Worm (Caenorhabditis elegans) whole organism, L4 larva: Measurements from ENCODE around the gene F14H3.5.
A peak's percentile ranks its signal among the peaks of the same experiment; 100 is the strongest.

Experiments used
- F37D6.2 ChIP-seq: sonication (generic microtip); optimal IDR thresholded peaks from 2 replicates; lab custom pipeline; 2016; ENCODE audit warnings: mild to moderate bottlenecking, missing genetic modification characterization, missing compliant biosample characterization
- F44E2.7 ChIP-seq: fragments of 200-800 bp; sonication (Bioruptor generic); IDR thresholded peaks from 2 replicates; pipeline ENCODE4 v2.1.2; 2022; ENCODE audit warnings: missing genetic modification characterization, missing compliant biosample characterization
- F49E8.2 ChIP-seq: sonication (generic microtip); optimal IDR thresholded peaks from 2 replicates; lab custom pipeline; 2016; ENCODE audit warnings: missing compliant biosample characterization, mild to moderate bottlenecking, missing genetic modification characterization, borderline replicate concordance
- T26A8.4 ChIP-seq: fragments of 200-800 bp; sonication (Bioruptor generic); IDR thresholded peaks from 2 replicates; pipeline ENCODE4 v1.3.6; 2022; ENCODE audit warnings: missing genetic modification characterization, missing compliant biosample characterization
- Y5F2A.4 ChIP-seq: fragments of 200-800 bp; sonication (Bioruptor generic); optimal IDR thresholded peaks from 2 replicates; lab custom pipeline; 2018; ENCODE audit warnings: mild to moderate bottlenecking, missing genetic modification characterization, missing compliant biosample characterization
- aha-1 ChIP-seq: fragments of 150-350 bp; peaks from one replicate; lab custom pipeline; 2014; ENCODE audit warnings: missing biosample characterization, missing genetic modification characterization
- arid-1 ChIP-seq: fragments of 200-800 bp; sonication (Bioruptor generic); conservative IDR thresholded peaks from 2 replicates; pipeline ENCODE4 v1.3.6; 2022; ENCODE audit warnings: missing genetic modification reagents, missing genetic modification characterization, missing compliant biosample characterization
- ceh-20 ChIP-seq: fragments of 200-800 bp; sonication (Bioruptor generic); IDR thresholded peaks from 2 replicates; pipeline ENCODE4 v1.3.6; 2022; ENCODE audit warnings: missing genetic modification reagents, missing genetic modification characterization, missing compliant biosample characterization
- cey-2 ChIP-seq: sonication (generic microtip); optimal IDR thresholded peaks from 3 replicates; lab custom pipeline; 2017; ENCODE audit warnings: missing genetic modification characterization, mild to moderate bottlenecking, missing compliant biosample characterization, antibody characterized with exemption, borderline replicate concordance; ENCODE audit not compliant: insufficient read depth
- daf-16 ChIP-seq, 3 experiments: sonication (generic microtip); optimal IDR thresholded peaks; 2 replicates each; lab custom pipeline; 2016 to 2017; ENCODE audit warnings: missing genetic modification characterization in 3 of 3, missing genetic modification reagents in 3 of 3, mild to moderate bottlenecking in 2 of 3, missing compliant biosample characterization in 2 of 3, missing biosample characterization in 1 of 3, moderate library complexity in 1 of 3
- daf-19 ChIP-seq: fragments of 200-800 bp; sonication (Bioruptor generic); conservative IDR thresholded peaks from 2 replicates; pipeline ENCODE4 v1.3.6; 2022; ENCODE audit warnings: missing genetic modification characterization, missing compliant biosample characterization
- daf-8 ChIP-seq: fragments of 200-800 bp; sonication (Bioruptor generic); IDR thresholded peaks from 2 replicates; pipeline ENCODE4 v1.3.6; 2022; ENCODE audit warnings: missing genetic modification characterization, missing compliant biosample characterization
- dmd-8 ChIP-seq: fragments of 200-800 bp; sonication (Bioruptor generic); IDR thresholded peaks from 2 replicates; pipeline ENCODE4 v1.3.6; 2022; ENCODE audit warnings: missing genetic modification characterization, missing compliant biosample characterization
- dmd-9 ChIP-seq: fragments of 200-800 bp; sonication (Bioruptor generic); IDR thresholded peaks from 2 replicates; pipeline ENCODE4 v1.3.6; 2022; ENCODE audit warnings: missing genetic modification reagents, missing genetic modification characterization, missing compliant biosample characterization
- duxl-1 ChIP-seq: sonication (generic microtip); optimal IDR thresholded peaks from 2 replicates; lab custom pipeline; 2016; ENCODE audit warnings: mild to moderate bottlenecking, missing genetic modification characterization, moderate library complexity, missing compliant biosample characterization; ENCODE audit not compliant: poor library complexity
- egl-27 ChIP-seq: sonication (generic microtip); optimal IDR thresholded peaks from 3 replicates; lab custom pipeline; 2017; ENCODE audit warnings: missing biosample characterization, missing genetic modification reagents, missing genetic modification characterization
- hif-1 ChIP-seq, 2 experiments: sonication (generic microtip); optimal IDR thresholded peaks; 2 replicates each; lab custom pipeline; 2016 to 2017; ENCODE audit warnings: missing compliant biosample characterization in 2 of 2, missing genetic modification characterization in 2 of 2, missing genetic modification reagents in 2 of 2, missing genotype in 2 of 2, mild to moderate bottlenecking in 1 of 2
- hlh-11 ChIP-seq: fragments of 200-800 bp; sonication (Bioruptor generic); optimal IDR thresholded peaks from 2 replicates; lab custom pipeline; 2018; ENCODE audit warnings: mild to moderate bottlenecking, missing genetic modification characterization, missing compliant biosample characterization
- hlh-30 ChIP-seq: sonication (generic microtip); optimal IDR thresholded peaks from 2 replicates; lab custom pipeline; 2017; ENCODE audit warnings: antibody characterized with exemption, mild to moderate bottlenecking, missing genetic modification characterization, missing compliant biosample characterization; ENCODE audit not compliant: insufficient read depth
- hmg-1.1 ChIP-seq: fragments of 200-800 bp; sonication (Bioruptor generic); IDR thresholded peaks from 2 replicates; pipeline ENCODE4 v1.3.6; 2022; ENCODE audit warnings: missing genetic modification reagents, missing genetic modification characterization, missing compliant biosample characterization
- lin-15B ChIP-seq: fragments of 150-350 bp; sonication (generic microtip); optimal IDR thresholded peaks from 3 replicates; lab custom pipeline; 2014; ENCODE audit warnings: missing biosample characterization, missing genetic modification characterization
- lir-3 ChIP-seq: sonication (generic microtip); optimal IDR thresholded peaks from 2 replicates; lab custom pipeline; 2016; ENCODE audit warnings: mild to moderate bottlenecking, missing genetic modification characterization, missing compliant biosample characterization
- lsy-2 ChIP-seq, 2 experiments: fragments of 150-350 bp in 1 of 2; sonication (generic microtip) in 1 of 2; optimal IDR thresholded peaks; 2 replicates each; lab custom pipeline; 2014 to 2017; ENCODE audit warnings: missing biosample characterization in 2 of 2, missing genetic modification characterization in 2 of 2
- mep-1 ChIP-seq: fragments of 150-350 bp; sonication (generic microtip); optimal IDR thresholded peaks from 3 replicates; lab custom pipeline; 2014; ENCODE audit warnings: missing biosample characterization, missing genetic modification characterization
- mxl-3 ChIP-seq: fragments of 200-800 bp; sonication (Bioruptor generic); optimal IDR thresholded peaks from 2 replicates; lab custom pipeline; 2018; ENCODE audit warnings: mild to moderate bottlenecking, missing genetic modification characterization, missing compliant biosample characterization
- nhr-10 ChIP-seq: fragments of 150-350 bp; optimal IDR thresholded peaks from 2 replicates; lab custom pipeline; 2014; ENCODE audit warnings: missing biosample characterization, missing genetic modification characterization
- nhr-11 ChIP-seq: fragments of 150-350 bp; optimal IDR thresholded peaks from 2 replicates; lab custom pipeline; 2014; ENCODE audit warnings: missing biosample characterization, missing genetic modification characterization
- nhr-111 ChIP-seq: fragments of 200-800 bp; sonication (Bioruptor generic); optimal IDR thresholded peaks from 2 replicates; lab custom pipeline; 2018; ENCODE audit warnings: mild to moderate bottlenecking, missing genetic modification characterization, missing compliant biosample characterization
- nhr-41 ChIP-seq: fragments of 200-800 bp; sonication (Bioruptor generic); IDR thresholded peaks from 2 replicates; pipeline ENCODE4 v1.3.6; 2022; ENCODE audit warnings: missing genetic modification reagents, missing genetic modification characterization, missing compliant biosample characterization
- rbr-2 ChIP-seq: sonication (generic microtip); optimal IDR thresholded peaks from 2 replicates; lab custom pipeline; 2016; ENCODE audit warnings: missing genotype, missing genetic modification characterization, missing compliant biosample characterization
- set-16 ChIP-seq: fragments of 200-800 bp; sonication (Bioruptor generic); IDR thresholded peaks from 2 replicates; pipeline ENCODE4 v1.3.6; 2022; ENCODE audit warnings: missing genetic modification reagents, missing genetic modification characterization, missing compliant biosample characterization
- skn-1 ChIP-seq: fragments of 150-350 bp; optimal IDR thresholded peaks from 2 replicates; lab custom pipeline; 2014; ENCODE audit warnings: missing biosample characterization, missing genetic modification characterization
- snpc-1.2 ChIP-seq: fragments of 200-800 bp; sonication (Bioruptor generic); IDR thresholded peaks from 2 replicates; pipeline ENCODE4 v1.3.6; 2022; ENCODE audit warnings: missing genetic modification reagents, missing genetic modification characterization, missing compliant biosample characterization
- snpc-4 ChIP-seq: fragments of 150-350 bp; optimal IDR thresholded peaks from 2 replicates; lab custom pipeline; 2014; ENCODE audit warnings: missing biosample characterization, missing genetic modification characterization
- spr-1 ChIP-seq: sonication (generic microtip); optimal IDR thresholded peaks from 2 replicates; lab custom pipeline; 2016; ENCODE audit warnings: mild to moderate bottlenecking, missing genetic modification characterization, missing compliant biosample characterization
- tag-97 ChIP-seq: fragments of 200-800 bp; sonication (Bioruptor generic); IDR thresholded peaks from 2 replicates; pipeline ENCODE4 v1.3.6; 2022; ENCODE audit warnings: missing genetic modification characterization, missing compliant biosample characterization
- unc-39 ChIP-seq: sonication (generic microtip); optimal IDR thresholded peaks from 2 replicates; lab custom pipeline; 2017; ENCODE audit warnings: missing biosample characterization, missing genetic modification characterization
- unc-62 ChIP-seq, 3 experiments: fragments of 150-350 bp in 1 of 3; sonication (generic microtip); optimal IDR thresholded peaks in 2 of 3; peaks in 1 of 3; 1 replicate in 1 of 3; 2 replicates in 2 of 3; lab custom pipeline; 2014 to 2017; ENCODE audit warnings: missing biosample characterization in 3 of 3, missing genetic modification characterization in 3 of 3, missing genetic modification reagents in 3 of 3, missing genotype in 1 of 3
- zfp-3 ChIP-seq: fragments of 200-800 bp; sonication (Bioruptor generic); conservative IDR thresholded peaks from 2 replicates; pipeline ENCODE4 v1.3.6; 2022; ENCODE audit warnings: missing genetic modification reagents, missing genetic modification characterization, missing compliant biosample characterization
- ztf-11 ChIP-seq: fragments of 150-350 bp; optimal IDR thresholded peaks from 2 replicates; lab custom pipeline; 2014; ENCODE audit warnings: missing biosample characterization, missing genetic modification characterization

F14H3.5 gene

ce11 chrV:16022600-16022999 is 34.3 kb downstream of the F14H3.5 start (continued):
- TF ChIP-seq duxl-1 (tag; lab: Kevin White, UChicago): peak; percentile 10
- no peak for TF ChIP-seq nhr-41 (GFP tag; lab: Robert Waterston, UW)
- TF ChIP-seq, all 104 proteins: peak for 6

ce11 chrV:16020042-16020441 is 36.8 kb downstream of the F14H3.5 start, which contains the start of gene srx-44:
Gene srx-44, plus strand, starts transcription at chrV:16020342.
- TF ChIP-seq hlh-11 (tag; lab: Kevin White, UChicago) (no peak), aha-1 (tag; lab: Kevin White, UChicago) (peak; percentile 38), nhr-11 (tag; lab: Kevin White, UChicago) (no peak), zfp-3 (GFP tag; lab: Robert Waterston, UW) (no peak), unc-39 (no peak), nhr-10 (tag; lab: Kevin White, UChicago) (no peak)

DNA sequence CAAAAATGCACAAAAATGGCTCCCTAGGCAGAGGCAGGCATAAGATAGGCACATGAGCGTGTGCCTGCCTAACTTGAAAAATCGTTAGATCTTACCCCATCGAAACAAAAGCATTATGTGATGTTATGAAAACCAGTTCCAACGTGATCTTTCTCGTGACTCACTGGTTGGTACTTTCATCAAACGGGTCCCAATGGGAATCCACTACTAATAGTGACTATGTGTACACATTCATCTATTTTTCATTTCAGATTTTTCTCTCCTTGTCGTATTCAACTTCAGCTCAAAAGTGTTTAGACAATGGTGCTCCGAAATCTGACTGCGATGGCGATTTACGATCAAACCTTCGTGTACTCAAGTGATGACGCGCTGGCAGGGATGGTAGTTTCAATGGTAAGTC is 39.2 kb downstream of the F14H3.5 start, which contains the start of gene srx-43:
Gene srx-43 (plus strand): TSS at position 301 of the 400 bp plus-strand sequence.
- TF ChIP-seq egl-27 (tag; lab: Kevin White, UChicago) (no peak), lir-3 (tag; lab: Kevin White, UChicago) (no peak), unc-62 (GFP tag; optimal IDR thresholded peaks at IDR 0.05 in 1 of 2; lab: Kevin White, UChicago) (peak in 1 of 2 experiments; percentile 74), unc-62 (tag; optimal IDR thresholded peaks at IDR 0.05; lab: Kevin White, UChicago) (no peak)

DNA sequence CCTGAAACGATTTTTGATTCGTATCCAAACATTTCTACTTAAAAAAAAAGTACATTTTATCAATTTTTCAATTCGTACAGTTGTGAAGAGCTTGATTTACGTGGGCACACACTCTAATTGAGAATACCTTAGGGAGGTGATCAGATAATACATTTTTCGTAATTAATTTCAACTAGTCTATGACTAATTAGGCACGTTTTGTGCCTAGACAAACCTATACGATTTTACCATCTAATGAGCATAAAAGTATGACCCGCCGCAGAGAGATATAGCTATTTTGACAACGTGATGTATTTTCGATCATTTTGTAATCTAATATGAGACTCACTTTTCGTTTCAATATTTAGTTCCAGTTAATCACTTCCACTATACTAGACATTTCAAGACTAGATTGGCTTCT is 39.9 kb downstream of the F14H3.5 start:
- TF ChIP-seq Y5F2A.4 (GFP tag; lab: Kevin White, UChicago) (no peak), ztf-11 (tag; lab: Kevin White, UChicago) (no peak), daf-16 (GFP tag; optimal IDR thresholded peaks at IDR 0.05; lab: Kevin White, UChicago) (no peak), daf-16 (tag; optimal IDR thresholded peaks at IDR 0.05; lab: Kevin White, UChicago) (no peak), aha-1 (tag; lab: Kevin White, UChicago) (peak; percentile 54), arid-1 (no peak), cey-2 (no peak), F37D6.2 (tag; lab: Kevin White, UChicago) (no peak)
- TF ChIP-seq, all 104 proteins: peak for 1

- TF ChIP-seq tag-97 (GFP tag; lab: Robert Waterston, UW) (no peak), lsy-2 (tag; optimal IDR thresholded peaks at IDR 0.05; lab: Kevin White, UChicago) (no peak), mxl-3 (GFP tag; lab: Kevin White, UChicago) (no peak), hlh-30 (no peak), daf-8 (GFP tag; lab: Robert Waterston, UW) (no peak), arid-1 (no peak), ceh-20 (GFP tag; lab: Robert Waterston, UW) (no peak), F44E2.7 (GFP tag; lab: Robert Waterston, UW) (no peak), dmd-8 (GFP tag; lab: Robert Waterston, UW) (no peak), nhr-111 (GFP tag; lab: Kevin White, UChicago) (no peak)
Measured at ce11 chrV:16015652-16016051, 41.2 kb downstream of the F14H3.5 start, which contains the start of gene str-232. Gene str-232, minus strand, starts transcription at chrV:16015752.

DNA sequence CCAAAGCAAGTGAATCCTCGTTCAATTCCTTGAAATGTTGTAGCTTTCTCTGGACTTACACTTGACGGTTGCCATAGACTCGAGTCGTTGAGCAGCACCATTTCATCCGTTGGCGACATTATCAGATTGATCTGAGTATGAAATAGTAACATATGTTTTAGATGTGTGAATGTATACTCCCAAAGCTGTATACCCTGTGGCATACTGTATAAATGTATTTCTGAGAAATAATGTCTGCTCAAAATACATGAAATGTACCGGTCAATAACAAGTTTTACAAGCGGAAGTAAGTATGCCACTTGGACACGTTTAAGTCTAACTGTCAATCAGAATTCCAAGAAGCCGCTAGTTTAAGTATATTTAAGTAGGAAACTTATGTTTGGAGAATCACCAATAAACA is 47.3 kb downstream of the F14H3.5 start, which contains the start of gene str-233:
Gene str-233 (minus strand): TSS at position 101 of the 400 bp plus-strand sequence.
- TF ChIP-seq mep-1 (tag; lab: Kevin White, UChicago) (no peak), daf-19 (no peak), lin-15B (tag; lab: Kevin White, UChicago) (no peak), spr-1 (tag; lab: Kevin White, UChicago) (no peak), skn-1 (tag; lab: Kevin White, UChicago) (no peak), T26A8.4 (no peak), dmd-9 (GFP tag; lab: Robert Waterston, UW) (no peak), rbr-2 (tag; lab: Kevin White, UChicago) (no peak), F49E8.2 (tag; lab: Kevin White, UChicago) (no peak), hmg-1.1 (GFP tag; lab: Robert Waterston, UW) (no peak), set-16 (GFP tag; lab: Robert Waterston, UW) (no peak), snpc-1.2 (GFP tag; lab: Robert Waterston, UW) (no peak), hif-1 (tag; optimal IDR thresholded peaks at IDR 0.05; lab: Kevin White, UChicago) (no peak), F37D6.2 (tag; lab: Kevin White, UChicago) (no peak), snpc-4 (tag; lab: Kevin White, UChicago) (no peak)
